Worm (Caenorhabditis elegans): Measurements from ENCODE around the gene C33D9.6.
"Not testable (repeated sequence)": the region's sequence is repeated elsewhere in the genome, so short reads cannot be mapped to it uniquely, and the experiment has no call there.

Gene C33D9.6

DNA sequence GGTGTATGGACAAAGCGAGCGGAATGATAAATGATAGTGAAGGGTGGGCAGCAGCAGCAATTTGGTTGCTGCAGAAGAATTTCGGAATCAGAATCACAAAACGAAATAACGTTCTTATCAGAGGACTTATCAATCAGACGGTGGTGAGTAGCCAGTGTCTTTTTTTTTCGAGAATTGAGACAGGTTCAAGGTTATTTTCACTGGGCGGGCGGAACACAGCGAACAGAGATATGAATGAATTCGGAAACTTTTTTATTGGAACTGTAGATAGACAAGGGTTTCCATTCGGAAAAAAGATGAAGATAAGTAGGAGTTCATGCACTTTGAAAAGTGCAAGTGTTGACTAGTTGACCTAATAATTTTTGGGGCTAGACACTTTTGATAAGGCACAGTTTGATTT, 15.3 kb upstream of the C33D9.6 start:
- peak; percentile 74 for TF ChIP-seq blmp-1 (tag; optimal IDR thresholded peaks at IDR 0.05; ENCODE audit: insufficient read depth)
- peak; percentile 92 for TF ChIP-seq fos-1 (tag; optimal IDR thresholded peaks at IDR 0.05)
- peak; percentile 38 for TF ChIP-seq Y55F3AM.14 (GFP tag; optimal IDR thresholded peaks at IDR 0.05)
- TF ChIP-seq nhr-6 (tag; optimal IDR thresholded peaks at IDR 0.05), result no peak
- TF ChIP-seq ztf-1 (GFP tag; conservative IDR thresholded peaks at IDR 0.05), result no peak
- no peak for TF ChIP-seq peb-1 (tag; optimal IDR thresholded peaks at IDR 0.05)
- no peak for TF ChIP-seq mab-5 (tag; optimal IDR thresholded peaks at IDR 0.05)
- peak; percentile 61 for TF ChIP-seq egl-27 (tag; optimal IDR thresholded peaks at IDR 0.05)
- peak; percentile 8 for TF ChIP-seq F13H6.1 (tag; optimal IDR thresholded peaks at IDR 0.05)
- peak; percentile 77 for TF ChIP-seq nhr-21 (tag; optimal IDR thresholded peaks at IDR 0.05)
- TF ChIP-seq nhr-77 (tag; optimal IDR thresholded peaks at IDR 0.05), result no peak
- TF ChIP-seq lsy-2 (tag; optimal IDR thresholded peaks at IDR 0.05), result no peak
- TF ChIP-seq lin-11 (tag; optimal IDR thresholded peaks at IDR 0.05), result no peak
- no peak for TF ChIP-seq zag-1 (tag; optimal IDR thresholded peaks at IDR 0.05)
- no peak for TF ChIP-seq dmd-4 (tag; optimal IDR thresholded peaks at IDR 0.05)
- no peak for TF ChIP-seq ztf-4 (tag; optimal IDR thresholded peaks at IDR 0.05)
- TF ChIP-seq ama-1 (optimal IDR thresholded peaks at IDR 0.05), result no peak
- TF ChIP-seq unc-39 (tag; optimal IDR thresholded peaks at IDR 0.05), result no peak
- no peak for TF ChIP-seq snpc-4 (tag; optimal IDR thresholded peaks at IDR 0.05)
- peak; percentile 42 for TF ChIP-seq sem-4 (tag; optimal IDR thresholded peaks at IDR 0.05)
- peak; percentile 68 for TF ChIP-seq sma-3 (GFP tag; optimal IDR thresholded peaks at IDR 0.05)
- peak; percentile 57 for TF ChIP-seq nhr-25 (tag; optimal IDR thresholded peaks at IDR 0.05)
- TF ChIP-seq ceh-16 (tag; optimal IDR thresholded peaks at IDR 0.05), result no peak
- TF ChIP-seq R02D3.7 (tag; optimal IDR thresholded peaks at IDR 0.05), result no peak
- no peak for TF ChIP-seq nhr-129 (tag; optimal IDR thresholded peaks at IDR 0.05)
- no peak for TF ChIP-seq gmeb-1 (tag; optimal IDR thresholded peaks at IDR 0.05)
- no peak for TF ChIP-seq lin-13 (GFP tag; optimal IDR thresholded peaks at IDR 0.05)
- TF ChIP-seq sma-9 (GFP tag; optimal IDR thresholded peaks at IDR 0.05), result peak; percentile 79
- TF ChIP-seq sma-9 (tag; optimal IDR thresholded peaks at IDR 0.05), result no peak

DNA sequence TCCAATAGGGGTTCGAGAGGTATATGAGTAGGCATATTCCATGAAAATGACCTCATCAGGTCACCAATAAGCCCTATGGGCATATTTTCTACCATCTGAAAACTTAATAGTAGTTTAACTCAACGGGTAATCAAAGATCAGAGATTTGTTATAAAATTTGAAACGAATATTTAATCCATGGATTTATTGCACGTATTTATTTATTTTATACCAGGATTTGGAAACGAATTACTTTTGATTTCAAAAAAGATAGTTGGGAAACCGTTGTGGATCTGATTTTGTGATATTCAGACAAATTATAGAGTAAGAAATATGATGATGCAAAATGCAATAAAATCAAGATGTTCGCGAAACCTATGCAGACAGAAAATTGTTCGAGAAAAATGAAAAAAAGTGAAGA, 14.9 kb upstream of the C33D9.6 start, which contains the start of gene C33D9.3:
Gene C33D9.3 (minus strand): TSS at position 101 of the 400 bp plus-strand sequence.
- no peak for TF ChIP-seq sem-4 (tag; optimal IDR thresholded peaks at IDR 0.05)
- no peak for TF ChIP-seq nhr-77 (tag; optimal IDR thresholded peaks at IDR 0.05)
- no peak for TF ChIP-seq aly-2 (tag; optimal IDR thresholded peaks at IDR 0.05)
- TF ChIP-seq mdl-1 (tag; optimal IDR thresholded peaks at IDR 0.05), result no peak
- no peak for TF ChIP-seq ztf-1 (GFP tag; conservative IDR thresholded peaks at IDR 0.05)
- no peak for TF ChIP-seq unc-62 (GFP tag; optimal IDR thresholded peaks at IDR 0.05)
- TF ChIP-seq egl-27 (tag; optimal IDR thresholded peaks at IDR 0.05), result no peak
- TF ChIP-seq nhr-129 (tag; optimal IDR thresholded peaks at IDR 0.05), result no peak
- no peak for TF ChIP-seq nhr-11 (tag; optimal IDR thresholded peaks at IDR 0.05)
- no peak for TF ChIP-seq mbf-1 (tag; optimal IDR thresholded peaks at IDR 0.05)
- TF ChIP-seq lin-39 (tag; optimal IDR thresholded peaks at IDR 0.05), result no peak
- TF ChIP-seq snpc-4 (tag; optimal IDR thresholded peaks at IDR 0.05), result no peak
- no peak for TF ChIP-seq peb-1 (tag; optimal IDR thresholded peaks at IDR 0.05)
- TF ChIP-seq ama-1 (optimal IDR thresholded peaks at IDR 0.05), result no peak
- TF ChIP-seq dmd-4 (tag; optimal IDR thresholded peaks at IDR 0.05), result no peak
- TF ChIP-seq sma-9 (GFP tag; optimal IDR thresholded peaks at IDR 0.05), result no peak
- TF ChIP-seq sma-9 (tag; optimal IDR thresholded peaks at IDR 0.05), result no peak

DNA sequence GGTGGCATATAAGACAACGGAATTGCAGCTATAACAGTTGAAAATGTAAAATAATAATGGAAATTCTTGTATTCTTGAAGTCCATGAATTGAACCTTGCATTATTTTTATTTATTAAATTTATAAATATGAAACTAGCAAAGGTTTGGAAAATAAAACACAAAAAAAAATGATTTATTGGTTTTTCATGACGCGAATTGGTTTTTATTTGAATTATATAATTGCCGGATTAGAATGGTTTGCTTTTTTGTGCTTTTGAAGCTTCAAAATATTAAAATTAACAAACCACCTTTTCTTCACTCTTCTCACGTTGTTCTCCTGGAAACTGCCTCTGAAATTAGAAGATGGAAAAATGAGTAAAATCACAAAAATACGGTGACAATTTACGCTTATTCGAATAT, 12.2 kb upstream of the C33D9.6 start, which contains the start of gene sru-35:
Gene sru-35 (minus strand): TSS at position 101 of the 400 bp plus-strand sequence.
- TF ChIP-seq nhr-77 (tag; optimal IDR thresholded peaks at IDR 0.05) (no peak), aly-2 (tag; optimal IDR thresholded peaks at IDR 0.05) (no peak), unc-39 (tag; optimal IDR thresholded peaks at IDR 0.05) (no peak), lin-39 (tag; optimal IDR thresholded peaks at IDR 0.05) (no peak), peb-1 (tag; optimal IDR thresholded peaks at IDR 0.05) (no peak)

DNA sequence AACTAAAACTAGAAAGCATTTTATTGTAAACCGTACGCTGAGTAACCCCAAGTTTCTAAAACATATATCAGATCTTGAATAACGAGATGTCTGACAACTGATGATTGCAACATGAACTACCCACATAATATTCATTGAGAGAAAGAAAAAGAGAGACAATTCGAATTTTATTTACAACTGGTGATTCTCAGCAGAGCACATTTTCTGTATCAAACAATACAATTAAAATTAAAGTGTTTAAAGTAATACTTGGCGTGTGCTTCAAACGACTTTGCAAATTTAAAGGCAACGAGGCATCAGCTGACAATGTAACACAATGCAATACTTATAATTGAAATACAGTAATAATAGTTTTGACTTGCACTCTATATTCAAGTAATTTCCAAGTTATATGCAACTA, 10.1 kb upstream of the C33D9.6 start, which contains the start of gene C33D9.10:
Gene C33D9.10 (minus strand): TSS at position 101 of the 400 bp plus-strand sequence.
- not testable (repeated sequence) for TF ChIP-seq unc-39 (tag; optimal IDR thresholded peaks at IDR 0.05); unc-55 (GFP tag; optimal IDR thresholded peaks at IDR 0.05); unc-62 (GFP tag; optimal IDR thresholded peaks at IDR 0.05)
